Worm (Caenorhabditis elegans): ENCODE results near the gene K02F3.2.

DNA sequence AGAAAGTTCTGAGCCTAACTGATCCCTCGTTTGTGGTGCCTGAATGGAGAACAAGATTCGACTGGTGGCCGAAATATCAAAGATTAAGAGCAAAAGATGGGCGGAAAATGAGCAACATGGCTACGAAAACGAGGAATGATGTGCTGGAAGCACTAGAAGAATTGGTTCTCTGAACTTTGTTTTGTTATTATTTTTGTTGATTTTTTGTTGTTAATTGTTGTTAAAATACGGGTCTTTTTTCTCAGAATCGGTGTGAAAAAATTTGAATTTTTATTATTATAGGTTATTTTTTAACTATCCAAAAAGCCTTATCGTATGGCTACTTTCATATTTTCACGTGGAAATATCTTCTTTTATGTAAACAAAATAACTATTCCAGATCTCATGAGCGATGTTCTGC lies 10.6 kb downstream of the K02F3.2 start, which contains the start of gene K02F3.12:
- TF ChIP-seq hlh-4 (tag; optimal IDR thresholded peaks at IDR 0.05) = no peak
- TF ChIP-seq snpc-4 (tag; optimal IDR thresholded peaks at IDR 0.05) = no peak
- TF ChIP-seq nhr-76 (tag; optimal IDR thresholded peaks at IDR 0.05) = no peak
- no peak for TF ChIP-seq lir-3 (tag; optimal IDR thresholded peaks at IDR 0.05; ENCODE audit: poor library complexity)
- TF ChIP-seq ztf-11 (tag; optimal IDR thresholded peaks at IDR 0.05) = no peak
- TF ChIP-seq nhr-28 (tag; optimal IDR thresholded peaks at IDR 0.05) = no peak
- TF ChIP-seq hlh-17 (GFP tag; optimal IDR thresholded peaks at IDR 0.05; ENCODE audit: borderline replicate concordance) = no peak
- TF ChIP-seq unc-62 (GFP tag; optimal IDR thresholded peaks at IDR 0.05) = no peak
- no peak for TF ChIP-seq nhr-77 (tag; optimal IDR thresholded peaks at IDR 0.05)
- TF ChIP-seq efl-3 (GFP tag; optimal IDR thresholded peaks at IDR 0.05) = no peak
